Worm (Caenorhabditis elegans) whole organism, late embryonic: ENCODE data around the gene let-756.

Source experiments
- F13H6.1 ChIP-seq: sonication (generic microtip); optimal IDR thresholded peaks from 2 replicates; lab custom pipeline; 2016; ENCODE audit warnings: missing genetic modification characterization, missing compliant biosample characterization
- Y22D7AL.16 ChIP-seq: sonication (generic microtip); optimal IDR thresholded peaks from 2 replicates; lab custom pipeline; 2016; ENCODE audit warnings: missing genetic modification characterization, missing compliant biosample characterization
- ahr-1 ChIP-seq: sonication (generic microtip); optimal IDR thresholded peaks from 2 replicates; lab custom pipeline; 2016; ENCODE audit warnings: missing genetic modification characterization, missing compliant biosample characterization
- ama-1 ChIP-seq: fragments of 150-350 bp; optimal IDR thresholded peaks from 2 replicates; lab custom pipeline; 2014
- ceh-18 ChIP-seq: sonication (generic microtip); optimal IDR thresholded peaks from 2 replicates; lab custom pipeline; 2016; ENCODE audit warnings: missing genetic modification characterization, missing compliant biosample characterization
- dve-1 ChIP-seq: sonication (generic microtip); optimal IDR thresholded peaks from 2 replicates; lab custom pipeline; 2017; ENCODE audit warnings: antibody characterized with exemption, mild to moderate bottlenecking, missing genetic modification characterization, missing compliant biosample characterization
- ets-4 ChIP-seq: sonication (generic microtip); optimal IDR thresholded peaks from 2 replicates; lab custom pipeline; 2016; ENCODE audit warnings: missing genetic modification characterization, missing compliant biosample characterization
- fax-1 ChIP-seq: sonication (generic microtip); optimal IDR thresholded peaks from 2 replicates; lab custom pipeline; 2016; ENCODE audit warnings: missing genotype, missing genetic modification characterization, missing compliant biosample characterization
- lim-6 ChIP-seq: sonication (generic microtip); optimal IDR thresholded peaks from 2 replicates; lab custom pipeline; 2016; ENCODE audit warnings: missing genetic modification characterization, missing compliant biosample characterization
- nhr-11 ChIP-seq: fragments of 150-350 bp; optimal IDR thresholded peaks from 2 replicates; lab custom pipeline; 2014; ENCODE audit warnings: missing biosample characterization, missing genetic modification characterization
- pha-2 ChIP-seq: sonication (generic microtip); optimal IDR thresholded peaks from 2 replicates; lab custom pipeline; 2017; ENCODE audit warnings: mild to moderate bottlenecking, missing genetic modification characterization, missing compliant biosample characterization
- pha-4 ChIP-seq: fragments of 150-350 bp; optimal IDR thresholded peaks from 2 replicates; lab custom pipeline; 2018; ENCODE audit warnings: missing biosample characterization, missing genetic modification reagents, missing genetic modification characterization
- sox-4 ChIP-seq: sonication (generic microtip); optimal IDR thresholded peaks from 2 replicates; lab custom pipeline; 2017; ENCODE audit warnings: mild to moderate bottlenecking, missing genetic modification characterization, inconsistent platforms, missing compliant biosample characterization
- unc-55 ChIP-seq: sonication (generic microtip); optimal IDR thresholded peaks from 2 replicates; lab custom pipeline; 2017; ENCODE audit warnings: missing biosample characterization, missing genetic modification reagents, missing genetic modification characterization

DNA sequence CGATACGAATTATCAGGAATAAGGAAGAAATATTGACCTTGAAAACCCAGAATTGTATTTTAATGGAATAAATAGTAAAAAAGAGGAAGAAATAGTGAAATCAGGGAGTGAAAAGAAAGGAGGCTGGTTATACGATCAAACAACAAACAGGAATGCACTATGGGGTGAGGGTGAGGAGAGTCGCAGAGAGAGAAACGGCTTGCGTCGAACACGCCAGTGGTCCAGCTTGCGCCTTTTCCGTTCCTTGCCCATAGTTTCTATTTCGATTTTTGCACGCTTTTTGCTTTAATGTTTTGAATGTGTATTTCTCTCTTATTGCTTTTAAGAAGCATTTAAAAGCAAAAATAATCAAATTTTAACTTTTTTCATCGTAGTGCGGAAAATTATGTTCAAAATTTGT is 46.7 kb downstream of the let-756 start:
- TF ChIP-seq ets-4 (tag; lab: Kevin White, UChicago) (peak; percentile 31), dve-1 (peak; percentile 79), fax-1 (tag; lab: Kevin White, UChicago) (peak; percentile 40), Y22D7AL.16 (tag; lab: Kevin White, UChicago) (no peak), ama-1 (lab: Kevin White, UChicago) (no peak), ceh-18 (tag; lab: Kevin White, UChicago) (peak; percentile 64), unc-55 (GFP tag; lab: Kevin White, UChicago) (no peak), pha-2 (tag; lab: Kevin White, UChicago) (peak; percentile 17), ahr-1 (no peak), lim-6 (tag; lab: Kevin White, UChicago) (peak; percentile 26), pha-4 (tag; lab: Kevin White, UChicago) (no peak), sox-4 (peak; percentile 60), F13H6.1 (tag; lab: Kevin White, UChicago) (peak; percentile 54), nhr-11 (no peak)
